Worm (Caenorhabditis elegans) whole organism, midembryonic: ENCODE results near the gene skr-20.

Source experiments
- T22C8.4 ChIP-seq: fragments of 200-800 bp; sonication (Bioruptor generic); IDR thresholded peaks from 2 replicates; pipeline ENCODE4 v1.3.6; 2022; ENCODE audit warnings: missing genetic modification characterization, missing compliant biosample characterization
- cog-1 ChIP-seq: sonication (generic microtip); optimal IDR thresholded peaks from 2 replicates; lab custom pipeline; 2016; ENCODE audit warnings: missing genetic modification characterization, missing compliant biosample characterization
- flt-1 ChIP-seq: fragments of 200-800 bp; sonication (Bioruptor generic); IDR thresholded peaks from 2 replicates; pipeline ENCODE4 v1.3.6; 2022; ENCODE audit warnings: missing genetic modification characterization, missing compliant biosample characterization
- klf-2 ChIP-seq: fragments of 200-800 bp; sonication (Bioruptor generic); conservative IDR thresholded peaks from 2 replicates; pipeline ENCODE4 v1.3.6; 2022; ENCODE audit warnings: missing genetic modification reagents, missing genetic modification characterization, missing compliant biosample characterization
- med-1 ChIP-seq: sonication (generic microtip); optimal IDR thresholded peaks from 2 replicates; lab custom pipeline; 2017; ENCODE audit warnings: missing genetic modification characterization, mild to moderate bottlenecking, missing compliant biosample characterization, antibody characterized with exemption, missing genetic modification reagents; ENCODE audit not compliant: insufficient read depth
- ref-1 ChIP-seq: fragments of 200-800 bp; sonication (Bioruptor generic); conservative IDR thresholded peaks from 2 replicates; pipeline ENCODE4 v1.3.6; 2022; ENCODE audit warnings: missing genetic modification reagents, missing genetic modification characterization, missing compliant biosample characterization
- tab-1 ChIP-seq: fragments of 200-800 bp; sonication (Bioruptor generic); IDR thresholded peaks from 2 replicates; pipeline ENCODE4 v1.3.6; 2022; ENCODE audit warnings: missing genetic modification characterization, missing compliant biosample characterization
- ztf-23 ChIP-seq: fragments of 200-800 bp; sonication (Bioruptor generic); IDR thresholded peaks from 2 replicates; pipeline ENCODE4 v1.3.6; 2022; ENCODE audit warnings: missing genetic modification reagents, missing genetic modification characterization, missing compliant biosample characterization
- ztf-29 ChIP-seq: fragments of 200-800 bp; sonication (Bioruptor generic); IDR thresholded peaks from 2 replicates; pipeline ENCODE4 v1.3.6; 2022; ENCODE audit warnings: missing genetic modification reagents, missing genetic modification characterization, missing compliant biosample characterization

Gene skr-20

ce11 chrX:13248265-13248664 lies 24.9 kb upstream of the skr-20 start, which contains the start of gene K08H2.7:
Gene K08H2.7 (minus strand): TSS chrX:13248437.
- no peak for TF ChIP-seq klf-2 (GFP tag; lab: Robert Waterston, UW)
- no peak for TF ChIP-seq ref-1
- no peak for TF ChIP-seq ztf-23 (GFP tag; lab: Robert Waterston, UW)
- TF ChIP-seq ztf-29 (GFP tag; lab: Robert Waterston, UW): no peak
- TF ChIP-seq flt-1: no peak
- no peak for TF ChIP-seq tab-1 (GFP tag; lab: Robert Waterston, UW)
- TF ChIP-seq cog-1 (tag; lab: Kevin White, UChicago): no peak
- TF ChIP-seq T22C8.4 (GFP tag; lab: Robert Waterston, UW): no peak
- TF ChIP-seq med-1 (GFP tag; lab: Kevin White, UChicago): no peak

- no peak for TF ChIP-seq tab-1 (GFP tag; lab: Robert Waterston, UW)
Observed at ce11 chrX:13247614-13248013, 24.3 kb upstream of the skr-20 start.

- TF ChIP-seq ztf-29 (GFP tag; lab: Robert Waterston, UW) (no peak), ztf-23 (GFP tag; lab: Robert Waterston, UW) (no peak), med-1 (GFP tag; lab: Kevin White, UChicago) (no peak), flt-1 (no peak), ref-1 (no peak), cog-1 (tag; lab: Kevin White, UChicago) (no peak), T22C8.4 (GFP tag; lab: Robert Waterston, UW) (no peak), tab-1 (GFP tag; lab: Robert Waterston, UW) (no peak)
Observed at ce11 chrX:13246668-13247358, 23.5 kb upstream of the skr-20 start.

- TF ChIP-seq T22C8.4 (GFP tag; lab: Robert Waterston, UW) (no peak), klf-2 (GFP tag; lab: Robert Waterston, UW) (no peak), flt-1 (no peak), ref-1 (no peak), cog-1 (tag; lab: Kevin White, UChicago) (no peak), med-1 (GFP tag; lab: Kevin White, UChicago) (no peak), ztf-29 (GFP tag; lab: Robert Waterston, UW) (no peak), tab-1 (GFP tag; lab: Robert Waterston, UW) (no peak), ztf-23 (GFP tag; lab: Robert Waterston, UW) (no peak)
Observed at ce11 chrX:13245090-13245489, 21.8 kb upstream of the skr-20 start, which contains the start of gene hpl-1. Gene hpl-1 (plus strand): TSS chrX:13245390.

- TF ChIP-seq ref-1: no peak
- no peak for TF ChIP-seq ztf-29 (GFP tag; lab: Robert Waterston, UW)
- no peak for TF ChIP-seq med-1 (GFP tag; lab: Kevin White, UChicago)
- TF ChIP-seq cog-1 (tag; lab: Kevin White, UChicago): no peak
- no peak for TF ChIP-seq T22C8.4 (GFP tag; lab: Robert Waterston, UW)
- no peak for TF ChIP-seq tab-1 (GFP tag; lab: Robert Waterston, UW)
- TF ChIP-seq ztf-23 (GFP tag; lab: Robert Waterston, UW): no peak
- TF ChIP-seq flt-1: no peak
- TF ChIP-seq klf-2 (GFP tag; lab: Robert Waterston, UW): no peak
Observed at ce11 chrX:13242231-13242630, 18.9 kb upstream of the skr-20 start, which contains the start of gene K08H2.5. Gene K08H2.5 (minus strand): TSS chrX:13242331.

ce11 chrX:13238197-13238596 lies 14.9 kb upstream of the skr-20 start, which contains the start of gene K08H2.4:
Gene K08H2.4 (plus strand): TSS chrX:13238497.
- TF ChIP-seq cog-1 (tag; lab: Kevin White, UChicago) (no peak), med-1 (GFP tag; lab: Kevin White, UChicago) (no peak), ref-1 (no peak), ztf-23 (GFP tag; lab: Robert Waterston, UW) (no peak), klf-2 (GFP tag; lab: Robert Waterston, UW) (no peak), ztf-29 (GFP tag; lab: Robert Waterston, UW) (no peak), flt-1 (no peak), tab-1 (GFP tag; lab: Robert Waterston, UW) (no peak), T22C8.4 (GFP tag; lab: Robert Waterston, UW) (no peak)

- TF ChIP-seq med-1 (GFP tag; lab: Kevin White, UChicago) (no peak), tab-1 (GFP tag; lab: Robert Waterston, UW) (no peak), klf-2 (GFP tag; lab: Robert Waterston, UW) (no peak), ztf-23 (GFP tag; lab: Robert Waterston, UW) (no peak), ztf-29 (GFP tag; lab: Robert Waterston, UW) (no peak), cog-1 (tag; lab: Kevin White, UChicago) (no peak), T22C8.4 (GFP tag; lab: Robert Waterston, UW) (no peak), flt-1 (no peak), ref-1 (no peak)
Observed at ce11 chrX:13237102-13237501, 13.8 kb upstream of the skr-20 start, which contains the start of gene K08H2.3. Gene K08H2.3 (plus strand): TSS chrX:13237402.

ce11 chrX:13234879-13235278 lies 11.5 kb upstream of the skr-20 start, which contains the start of gene K08H2.2:
Gene K08H2.2 (minus strand): TSS chrX:13234979.
- TF ChIP-seq T22C8.4 (GFP tag; lab: Robert Waterston, UW) (no peak), flt-1 (no peak), cog-1 (tag; lab: Kevin White, UChicago) (no peak), med-1 (GFP tag; lab: Kevin White, UChicago) (no peak), ztf-29 (GFP tag; lab: Robert Waterston, UW) (no peak), ref-1 (no peak), klf-2 (GFP tag; lab: Robert Waterston, UW) (no peak), tab-1 (GFP tag; lab: Robert Waterston, UW) (no peak), ztf-23 (GFP tag; lab: Robert Waterston, UW) (no peak)

- TF ChIP-seq med-1 (GFP tag; lab: Kevin White, UChicago) (no peak), ztf-23 (GFP tag; lab: Robert Waterston, UW) (no peak), tab-1 (GFP tag; lab: Robert Waterston, UW) (no peak), flt-1 (no peak), cog-1 (tag; lab: Kevin White, UChicago) (no peak), ref-1 (no peak), ztf-29 (GFP tag; lab: Robert Waterston, UW) (no peak), T22C8.4 (GFP tag; lab: Robert Waterston, UW) (no peak), klf-2 (GFP tag; lab: Robert Waterston, UW) (no peak)
Observed at ce11 chrX:13232259-13232658, 8.9 kb upstream of the skr-20 start, which contains the start of gene bgnt-1.5. Gene bgnt-1.5 (minus strand): TSS chrX:13232359.
